Worm (Caenorhabditis elegans) whole organism, L3 larva: Measurements from ENCODE around the gene Y73B6BL.14.

Source experiments
- R02D3.7 ChIP-seq: fragments of 150-350 bp; optimal IDR thresholded peaks from 2 replicates; lab custom pipeline; 2014; ENCODE audit warnings: missing biosample characterization, missing genetic modification characterization
- ZK546.5 ChIP-seq: sonication (generic microtip); optimal IDR thresholded peaks from 2 replicates; lab custom pipeline; 2017; ENCODE audit warnings: missing biosample characterization, missing genetic modification characterization
- aly-2 ChIP-seq: fragments of 150-350 bp; optimal IDR thresholded peaks from 2 replicates; lab custom pipeline; 2014; ENCODE audit warnings: missing biosample characterization, missing genetic modification characterization
- ama-1 ChIP-seq: fragments of 150-350 bp; optimal IDR thresholded peaks from 2 replicates; lab custom pipeline; 2018
- ceh-16 ChIP-seq: sonication (generic microtip); optimal IDR thresholded peaks from 2 replicates; lab custom pipeline; 2017; ENCODE audit warnings: missing biosample characterization, missing genetic modification characterization
- ceh-28 ChIP-seq: fragments of 150-350 bp; optimal IDR thresholded peaks from 2 replicates; lab custom pipeline; 2014; ENCODE audit warnings: missing biosample characterization, missing genetic modification reagents, missing genetic modification characterization
- daf-12 ChIP-seq: fragments of 150-350 bp; optimal IDR thresholded peaks from 2 replicates; lab custom pipeline; 2014; ENCODE audit warnings: missing biosample characterization, missing genetic modification reagents, missing genetic modification characterization
- egl-27 ChIP-seq: sonication (generic microtip); optimal IDR thresholded peaks from 4 replicates; lab custom pipeline; 2017; ENCODE audit warnings: missing biosample characterization, missing genetic modification reagents, missing genetic modification characterization
- egl-5 ChIP-seq: fragments of 150-350 bp; optimal IDR thresholded peaks from 2 replicates; lab custom pipeline; 2017; ENCODE audit warnings: missing biosample characterization, missing genetic modification reagents, missing genetic modification characterization, inconsistent platforms
- elt-1 ChIP-seq: fragments of 150-350 bp; optimal IDR thresholded peaks from 2 replicates; lab custom pipeline; 2014; ENCODE audit warnings: missing biosample characterization, missing genetic modification characterization
- elt-3 ChIP-seq, 3 experiments: fragments of 150-350 bp in 1 of 3; sonication (generic microtip) in 2 of 3; optimal IDR thresholded peaks; 2 replicates in 2 of 3; 4 replicates in 1 of 3; lab custom pipeline; 2014 to 2017; ENCODE audit warnings: missing biosample characterization in 3 of 3, missing genetic modification characterization in 3 of 3
- eor-1 ChIP-seq, 2 experiments: fragments of 150-350 bp; optimal IDR thresholded peaks; 2 replicates each; lab custom pipeline; 2014 to 2018; ENCODE audit warnings: missing biosample characterization in 2 of 2, missing genetic modification characterization in 2 of 2
- fkh-10 ChIP-seq: sonication (generic microtip); optimal IDR thresholded peaks from 2 replicates; lab custom pipeline; 2017; ENCODE audit warnings: missing biosample characterization, missing genetic modification reagents, missing genetic modification characterization
- fkh-2 ChIP-seq: fragments of 150-350 bp; optimal IDR thresholded peaks from 2 replicates; lab custom pipeline; 2014; ENCODE audit warnings: missing biosample characterization, missing genetic modification reagents, missing genetic modification characterization
- hmg-11 ChIP-seq: sonication (generic microtip); optimal IDR thresholded peaks from 2 replicates; lab custom pipeline; 2016; ENCODE audit warnings: missing genetic modification characterization, missing compliant biosample characterization
- lin-15B ChIP-seq: fragments of 150-350 bp; optimal IDR thresholded peaks from 2 replicates; lab custom pipeline; 2014; ENCODE audit warnings: missing biosample characterization, missing genetic modification characterization
- lsy-12 ChIP-seq: sonication (generic microtip); optimal IDR thresholded peaks from 2 replicates; lab custom pipeline; 2016; ENCODE audit warnings: mild to moderate bottlenecking, missing genetic modification characterization, missing compliant biosample characterization
- mml-1 ChIP-seq: fragments of 150-350 bp; sonication (generic microtip); optimal IDR thresholded peaks from 3 replicates; lab custom pipeline; 2014; ENCODE audit warnings: missing biosample characterization, missing genetic modification characterization
- nfya-1 ChIP-seq: sonication (generic microtip); optimal IDR thresholded peaks from 2 replicates; lab custom pipeline; 2017; ENCODE audit warnings: missing genetic modification characterization, mild to moderate bottlenecking, missing compliant biosample characterization, antibody characterized with exemption, moderate library complexity; ENCODE audit not compliant: insufficient read depth
- nhr-11 ChIP-seq: fragments of 150-350 bp; optimal IDR thresholded peaks from 2 replicates; lab custom pipeline; 2014; ENCODE audit warnings: missing biosample characterization, missing genetic modification characterization
- nhr-12 ChIP-seq: fragments of 150-350 bp; optimal IDR thresholded peaks from 2 replicates; lab custom pipeline; 2014; ENCODE audit warnings: missing biosample characterization, missing genetic modification characterization
- nhr-237 ChIP-seq: fragments of 150-350 bp; optimal IDR thresholded peaks from 2 replicates; lab custom pipeline; 2014; ENCODE audit warnings: missing biosample characterization, missing genetic modification characterization
- nhr-25 ChIP-seq: sonication (generic microtip); optimal IDR thresholded peaks from 2 replicates; lab custom pipeline; 2017; ENCODE audit warnings: missing biosample characterization, missing genetic modification characterization
- nhr-43 ChIP-seq: sonication (generic microtip); optimal IDR thresholded peaks from 2 replicates; lab custom pipeline; 2016; ENCODE audit warnings: mild to moderate bottlenecking, missing genetic modification characterization, missing compliant biosample characterization; ENCODE audit not compliant: poor library complexity, severe bottlenecking
- nhr-77 ChIP-seq: fragments of 150-350 bp; optimal IDR thresholded peaks from 2 replicates; lab custom pipeline; 2014; ENCODE audit warnings: missing biosample characterization, missing genetic modification characterization
- pha-4 ChIP-seq: fragments of 150-350 bp; optimal IDR thresholded peaks from 2 replicates; lab custom pipeline; 2014; ENCODE audit warnings: missing biosample characterization, missing genetic modification reagents, missing genetic modification characterization
- pqm-1 ChIP-seq: fragments of 150-350 bp; optimal IDR thresholded peaks from 2 replicates; lab custom pipeline; 2017; ENCODE audit warnings: missing biosample characterization, missing genetic modification characterization, inconsistent platforms
- sea-2 ChIP-seq: fragments of 150-350 bp; sonication (generic microtip); optimal IDR thresholded peaks from 4 replicates; lab custom pipeline; 2014; ENCODE audit warnings: missing biosample characterization, missing genetic modification reagents, missing genetic modification characterization
- snpc-4 ChIP-seq: fragments of 150-350 bp; optimal IDR thresholded peaks from 2 replicates; lab custom pipeline; 2014; ENCODE audit warnings: missing biosample characterization, missing genetic modification characterization
- unc-39 ChIP-seq: sonication (generic microtip); optimal IDR thresholded peaks from 4 replicates; lab custom pipeline; 2017; ENCODE audit warnings: missing biosample characterization, missing genetic modification characterization
- zag-1 ChIP-seq: fragments of 150-350 bp; optimal IDR thresholded peaks from 2 replicates; lab custom pipeline; 2014; ENCODE audit warnings: missing biosample characterization, missing genetic modification characterization
- ztf-11 ChIP-seq: fragments of 150-350 bp; optimal IDR thresholded peaks from 2 replicates; lab custom pipeline; 2014; ENCODE audit warnings: missing biosample characterization, missing genetic modification characterization

The Y73B6BL.14 gene

ce11 chrIV:6342876-6343275 is at the start of gene Y73B6BL.14:
Gene Y73B6BL.14 (minus strand): TSS chrIV:6342976.
- TF ChIP-seq egl-27 = no peak
- TF ChIP-seq daf-12 (tag; lab: Kevin White, UChicago) = no peak
- no peak for TF ChIP-seq pha-4 (tag; lab: Kevin White, UChicago)
- TF ChIP-seq sea-2 (GFP tag; lab: Kevin White, UChicago) = no peak
- no peak for TF ChIP-seq aly-2 (tag; lab: Kevin White, UChicago)
- TF ChIP-seq ceh-28 (tag; lab: Kevin White, UChicago) = no peak
- no peak for TF ChIP-seq snpc-4 (tag; lab: Kevin White, UChicago)
- TF ChIP-seq nhr-43 (tag; lab: Kevin White, UChicago) = no peak
- TF ChIP-seq lin-15B = no peak
- TF ChIP-seq unc-39 = no peak

DNA sequence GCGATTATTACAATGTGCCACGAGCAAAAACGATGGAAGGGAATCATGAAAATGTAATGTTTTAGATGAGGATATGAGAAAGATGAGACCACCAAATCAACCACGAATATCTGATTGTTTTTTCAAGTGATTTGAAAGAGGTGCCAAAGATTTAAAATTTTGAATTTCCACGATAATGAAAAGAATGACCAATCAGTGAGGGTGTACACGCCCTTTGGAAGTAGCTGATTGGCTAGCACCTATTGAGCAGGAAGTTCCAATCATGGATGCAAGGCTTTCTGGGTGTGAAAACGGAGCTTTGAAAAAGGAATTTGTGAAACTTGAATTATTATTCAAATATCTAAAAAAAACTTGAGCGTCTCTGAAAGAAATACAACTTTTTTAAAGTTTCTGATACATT is 48.8 kb upstream of the Y73B6BL.14 start:
- no peak for TF ChIP-seq nhr-237 (tag; lab: Kevin White, UChicago)
- TF ChIP-seq nfya-1 (tag; lab: Kevin White, UChicago) = peak; percentile 86

DNA sequence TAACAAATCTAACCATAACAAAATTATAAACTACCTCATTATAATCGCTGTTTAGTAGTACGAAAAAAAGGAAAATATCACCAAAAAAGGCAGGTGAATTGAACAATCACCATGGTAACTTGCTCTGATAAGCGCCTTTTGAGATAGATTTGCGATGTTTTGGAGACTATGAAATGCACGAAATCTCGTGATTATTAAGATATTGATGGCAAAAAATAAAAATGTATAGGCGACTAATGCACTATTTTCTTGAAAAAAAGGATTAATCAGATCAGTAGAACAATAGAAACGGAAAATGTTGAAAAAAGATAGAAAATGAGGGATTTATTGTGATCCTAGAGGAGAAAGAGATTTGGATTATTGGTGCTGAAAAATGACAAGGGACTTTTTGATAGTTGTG is 45.8 kb upstream of the Y73B6BL.14 start:
- TF ChIP-seq elt-1 (tag; lab: Kevin White, UChicago) (no peak), R02D3.7 (tag; lab: Kevin White, UChicago) (no peak), ama-1 (lab: Kevin White, UChicago) (no peak), egl-5 (tag; lab: Kevin White, UChicago) (no peak), nhr-11 (tag; lab: Kevin White, UChicago) (no peak), ztf-11 (tag; lab: Kevin White, UChicago) (no peak), lsy-12 (tag; lab: Kevin White, UChicago) (no peak), nhr-25 (tag; lab: Kevin White, UChicago) (no peak), nhr-12 (tag; lab: Kevin White, UChicago) (no peak), pha-4 (tag; lab: Kevin White, UChicago) (no peak), lin-15B (no peak), fkh-2 (tag; lab: Kevin White, UChicago) (no peak), nhr-77 (tag; lab: Kevin White, UChicago) (no peak), aly-2 (tag; lab: Kevin White, UChicago) (no peak), elt-3 (tag; optimal IDR thresholded peaks at IDR 0.05; lab: Kevin White, UChicago) (no peak), mml-1 (tag; lab: Kevin White, UChicago) (no peak), pqm-1 (tag; lab: Kevin White, UChicago) (no peak)

DNA sequence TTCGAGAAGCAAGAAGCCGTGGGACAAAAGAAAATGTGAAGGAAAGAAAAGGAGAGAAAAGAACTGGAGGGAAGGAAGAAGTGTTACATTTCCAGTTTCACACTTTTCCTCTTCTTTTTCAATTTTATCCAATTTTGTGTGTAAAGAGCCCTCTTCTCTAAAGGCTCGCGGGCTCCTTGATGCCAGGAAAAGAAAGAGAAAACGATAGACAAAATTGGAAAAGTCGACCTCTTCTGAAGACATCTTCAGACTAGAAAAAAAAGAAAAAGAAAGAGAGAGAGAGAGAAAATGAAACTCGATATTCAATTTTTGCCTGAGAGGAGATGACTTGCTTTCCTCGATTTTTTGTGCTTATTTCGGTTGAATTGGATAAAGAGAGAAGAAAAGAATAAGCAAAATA is 42.2 kb upstream of the Y73B6BL.14 start:
- TF ChIP-seq nhr-25 (tag; lab: Kevin White, UChicago) = no peak
- TF ChIP-seq fkh-10 (GFP tag; lab: Kevin White, UChicago) = peak; percentile 38

ce11 chrIV:6383970-6384369 is 41.2 kb upstream of the Y73B6BL.14 start, which contains the start of gene shl-1:
Gene shl-1 (minus strand): TSS chrIV:6384070.
- TF ChIP-seq snpc-4 (tag; lab: Kevin White, UChicago) = no peak
- TF ChIP-seq ZK546.5 (tag; lab: Kevin White, UChicago) = no peak
- no peak for TF ChIP-seq nfya-1 (tag; lab: Kevin White, UChicago)

- no peak for TF ChIP-seq nhr-43 (tag; lab: Kevin White, UChicago)
- TF ChIP-seq ceh-16 (tag; lab: Kevin White, UChicago) = no peak
- TF ChIP-seq eor-1 (tag; optimal IDR thresholded peaks at IDR 0.05; lab: Kevin White, UChicago) = no peak
- TF ChIP-seq zag-1 (tag; lab: Kevin White, UChicago) = no peak
- no peak for TF ChIP-seq sea-2 (GFP tag; lab: Kevin White, UChicago)
- TF ChIP-seq hmg-11 (tag; lab: Kevin White, UChicago) = no peak
- TF ChIP-seq pqm-1 (tag; lab: Kevin White, UChicago) = no peak
- no peak for TF ChIP-seq fkh-10 (GFP tag; lab: Kevin White, UChicago)
- TF ChIP-seq nhr-12 (tag; lab: Kevin White, UChicago) = no peak
- TF ChIP-seq ztf-11 (tag; lab: Kevin White, UChicago) = no peak
- no peak for TF ChIP-seq snpc-4 (tag; lab: Kevin White, UChicago)
- no peak for TF ChIP-seq elt-1 (tag; lab: Kevin White, UChicago)
Observed at ce11 chrIV:6378398-6378797, 35.6 kb upstream of the Y73B6BL.14 start.
